Fruit fly (Drosophila melanogaster) whole organism, embryonic: Measurements from ENCODE around the gene CG10019.
A peak's percentile ranks its signal among the peaks of the same experiment; 100 is the strongest.

Source experiments
- Bdp1 ChIP-seq: fragments of 200-800 bp; sonication (Bioruptor generic); optimal IDR thresholded peaks from 3 replicates; lab custom pipeline; 2016; ENCODE audit warnings: missing biosample characterization, missing genetic modification characterization
- CG10366 ChIP-seq: fragments of 200-800 bp; sonication (Bioruptor generic); IDR thresholded peaks from 2 replicates; pipeline ENCODE4 v1.3.6; 2022; ENCODE audit warnings: missing biosample characterization, missing genetic modification characterization
- CG11093 ChIP-seq: fragments of 200-800 bp; sonication (Bioruptor generic); IDR thresholded peaks from 3 replicates; pipeline ENCODE4 v1.3.6; 2022; ENCODE audit warnings: missing biosample characterization, missing genetic modification characterization
- CG11696 ChIP-seq: fragments of 200-800 bp; sonication (Bioruptor generic); IDR thresholded peaks from 2 replicates; pipeline ENCODE4 v1.3.6; 2022; ENCODE audit warnings: missing biosample characterization, missing genetic modification characterization
- CG12236 ChIP-seq: fragments of 200-800 bp; sonication (Bioruptor generic); optimal IDR thresholded peaks from 2 replicates; lab custom pipeline; 2016; ENCODE audit warnings: missing biosample characterization, missing genetic modification characterization
- CG12299 ChIP-seq: fragments of 200-800 bp; sonication (Bioruptor generic); optimal IDR thresholded peaks from 2 replicates; lab custom pipeline; 2018; ENCODE audit warnings: missing biosample characterization, mild to moderate bottlenecking, missing genetic modification characterization
- CG13287 ChIP-seq: fragments of 200-800 bp; sonication (Bioruptor generic); IDR thresholded peaks from 2 replicates; pipeline ENCODE4 v1.3.6; 2022; ENCODE audit warnings: missing biosample characterization, missing genetic modification characterization; ENCODE audit not compliant: partially characterized antibody
- CG18262 ChIP-seq: fragments of 200-800 bp; optimal IDR thresholded peaks from 3 replicates; lab custom pipeline; 2019; ENCODE audit warnings: missing biosample characterization, mild to moderate bottlenecking, missing genetic modification characterization, moderate library complexity
- CG18619 ChIP-seq: fragments of 200-800 bp; sonication (Bioruptor generic); optimal IDR thresholded peaks from 3 replicates; lab custom pipeline; 2017; ENCODE audit warnings: missing biosample characterization, mild to moderate bottlenecking, missing genetic modification characterization
- CG2875 ChIP-seq: fragments of 200-800 bp; sonication (Bioruptor generic); optimal IDR thresholded peaks from 2 replicates; lab custom pipeline; 2017; ENCODE audit warnings: missing biosample characterization, mild to moderate bottlenecking, missing genetic modification characterization, missing genetic modification reagents
- CG31224 ChIP-seq: fragments of 200-800 bp; sonication (Bioruptor generic); IDR thresholded peaks from 2 replicates; pipeline ENCODE4 v1.3.6; 2022; ENCODE audit warnings: missing biosample characterization, missing genetic modification characterization
- CG31365 ChIP-seq: fragments of 200-800 bp; sonication (Bioruptor generic); optimal IDR thresholded peaks from 2 replicates; lab custom pipeline; 2018; ENCODE audit warnings: missing biosample characterization, mild to moderate bottlenecking, missing genetic modification characterization
- CG3281 ChIP-seq: fragments of 200-800 bp; sonication (Bioruptor generic); optimal IDR thresholded peaks from 3 replicates; lab custom pipeline; 2017; ENCODE audit warnings: missing biosample characterization, mild to moderate bottlenecking, missing genetic modification characterization
- CG4282 ChIP-seq: fragments of 200-800 bp; sonication (Bioruptor generic); optimal IDR thresholded peaks from 2 replicates; lab custom pipeline; 2016; ENCODE audit warnings: missing biosample characterization, missing genetic modification characterization
- CG4328 ChIP-seq: fragments of 200-800 bp; sonication (Bioruptor generic); optimal IDR thresholded peaks from 3 replicates; lab custom pipeline; 2017; ENCODE audit warnings: missing biosample characterization, missing genetic modification reagents, missing genetic modification characterization
- CG43689 ChIP-seq: fragments of 200-800 bp; sonication (Bioruptor generic); IDR thresholded peaks from 2 replicates; pipeline ENCODE4 v1.3.6; 2022; ENCODE audit warnings: missing biosample characterization, missing genetic modification characterization
- CG4404 ChIP-seq: fragments of 200-800 bp; sonication (Bioruptor generic); IDR thresholded peaks from 2 replicates; pipeline ENCODE4 v1.3.6; 2022; ENCODE audit warnings: missing biosample characterization, missing genetic modification characterization
- CG5245 ChIP-seq: fragments of 200-800 bp; sonication (Bioruptor generic); optimal IDR thresholded peaks from 3 replicates; lab custom pipeline; 2016; ENCODE audit warnings: missing biosample characterization, missing genetic modification characterization
- CG7271 ChIP-seq: fragments of 200-800 bp; sonication (Bioruptor generic); optimal IDR thresholded peaks from 2 replicates; lab custom pipeline; 2018; ENCODE audit warnings: missing biosample characterization, mild to moderate bottlenecking, missing genetic modification characterization, moderate library complexity
- CG7357 ChIP-seq: fragments of 200-800 bp; sonication (Bioruptor generic); IDR thresholded peaks from 3 replicates; pipeline ENCODE4 v1.3.6; 2022; ENCODE audit warnings: missing biosample characterization, missing genetic modification characterization
- H2.0 ChIP-seq: fragments of 200-800 bp; sonication (Bioruptor generic); IDR thresholded peaks from 2 replicates; pipeline ENCODE4 v1.3.6; 2022; ENCODE audit warnings: missing biosample characterization, missing genetic modification characterization
- NFAT ChIP-seq: fragments of 200-800 bp; sonication (Bioruptor generic); IDR thresholded peaks from 2 replicates; pipeline ENCODE4 v1.3.6; 2022; ENCODE audit warnings: missing biosample characterization, missing genetic modification characterization
- Sox100B ChIP-seq: fragments of 200-800 bp; sonication (Bioruptor generic); optimal IDR thresholded peaks from 3 replicates; lab custom pipeline; 2018; ENCODE audit warnings: missing biosample characterization, mild to moderate bottlenecking, missing genetic modification characterization
- ab ChIP-seq: fragments of 200-800 bp; sonication (Bioruptor generic); optimal IDR thresholded peaks from 2 replicates; lab custom pipeline; 2016; ENCODE audit warnings: missing biosample characterization, missing genetic modification characterization
- crp ChIP-seq, 2 experiments: fragments of 200-800 bp; sonication (Bioruptor generic); optimal IDR thresholded peaks; 2 replicates in 1 of 2; 3 replicates in 1 of 2; lab custom pipeline; 2017; ENCODE audit warnings: missing biosample characterization in 2 of 2, missing genetic modification characterization in 2 of 2, mild to moderate bottlenecking in 1 of 2, moderate library complexity in 1 of 2
- danr ChIP-seq: fragments of 200-800 bp; sonication (Bioruptor generic); IDR thresholded peaks from 2 replicates; pipeline ENCODE4 v1.3.6; 2022; ENCODE audit warnings: missing biosample characterization, missing genetic modification characterization
- dati ChIP-seq: fragments of 200-800 bp; sonication (Bioruptor generic); IDR thresholded peaks from 2 replicates; pipeline ENCODE4 v1.3.6; 2022; ENCODE audit warnings: missing biosample characterization, missing genetic modification characterization
- esg ChIP-seq: fragments of 200-800 bp; sonication (Bioruptor generic); conservative IDR thresholded peaks from 2 replicates; pipeline ENCODE4 v1.3.6; 2022; ENCODE audit warnings: missing biosample characterization, missing genetic modification characterization
- eve ChIP-seq, 2 experiments: fragments of >200 bp; optimal IDR thresholded peaks; 2 replicates each; lab custom pipeline; 2017; ENCODE audit warnings: missing biosample characterization in 2 of 2, missing genetic modification characterization in 2 of 2
- insv ChIP-seq, 2 experiments: fragments of 200-800 bp; sonication (Bioruptor generic); optimal IDR thresholded peaks; 3 replicates each; lab custom pipeline; 2016 to 2018; ENCODE audit warnings: missing biosample characterization in 2 of 2, missing genetic modification characterization in 2 of 2
- inv ChIP-seq: fragments of 200-800 bp; sonication (Bioruptor generic); IDR thresholded peaks from 2 replicates; pipeline ENCODE4 v1.3.6; 2022; ENCODE audit warnings: missing biosample characterization, missing genetic modification characterization; ENCODE audit not compliant: partially characterized antibody
- klu ChIP-seq: fragments of 200-800 bp; sonication (Bioruptor generic); IDR thresholded peaks from 2 replicates; pipeline ENCODE4 v1.3.6; 2022; ENCODE audit warnings: missing biosample characterization, missing genetic modification characterization
- lbe ChIP-seq: fragments of 200-800 bp; sonication (Bioruptor generic); optimal IDR thresholded peaks from 2 replicates; lab custom pipeline; 2016; ENCODE audit warnings: missing biosample characterization, mild to moderate bottlenecking, missing genetic modification characterization
- nerfin-2 ChIP-seq: fragments of 200-800 bp; sonication (Bioruptor generic); IDR thresholded peaks from 2 replicates; pipeline ENCODE4 v1.3.6; 2022; ENCODE audit warnings: missing biosample characterization, missing genetic modification characterization; ENCODE audit not compliant: partially characterized antibody
- onecut ChIP-seq: fragments of 200-800 bp; sonication (Bioruptor generic); IDR thresholded peaks from 2 replicates; pipeline ENCODE4 v1.3.6; 2022; ENCODE audit warnings: missing biosample characterization, missing genetic modification characterization
- p53 ChIP-seq: fragments of 200-800 bp; sonication (Bioruptor generic); optimal IDR thresholded peaks from 2 replicates; lab custom pipeline; 2016; ENCODE audit warnings: missing biosample characterization, missing genetic modification characterization
- pan ChIP-seq, 4 experiments: fragments of >200 bp in 3 of 4; fragments of 200-800 bp in 1 of 4; sonication (Bioruptor generic) in 1 of 4; optimal IDR thresholded peaks in 3 of 4; IDR thresholded peaks in 1 of 4; 2 replicates each; pipeline versions ENCODE4 v1.3.6 to Lab custom; 2017 to 2022; ENCODE audit warnings: missing biosample characterization in 2 of 4, missing genetic modification characterization in 2 of 4, mixed read lengths in 1 of 4
- pb ChIP-seq: fragments of 200-800 bp; sonication (Bioruptor generic); optimal IDR thresholded peaks from 3 replicates; lab custom pipeline; 2016; ENCODE audit warnings: missing biosample characterization, missing genetic modification characterization
- peb ChIP-seq: fragments of 200-800 bp; sonication (Bioruptor generic); IDR thresholded peaks from 2 replicates; pipeline ENCODE4 v1.3.6; 2022; ENCODE audit warnings: missing biosample characterization, missing genetic modification characterization
- rib ChIP-seq: fragments of 200-800 bp; sonication (Bioruptor generic); IDR thresholded peaks from 2 replicates; pipeline ENCODE4 v1.3.6; 2022; ENCODE audit warnings: missing biosample characterization, missing genetic modification characterization
- row ChIP-seq: fragments of 200-800 bp; sonication (Bioruptor generic); IDR thresholded peaks from 3 replicates; pipeline ENCODE4 v1.3.6; 2022; ENCODE audit warnings: missing biosample characterization, missing genetic modification characterization
- sd ChIP-seq: fragments of 200-800 bp; sonication (Bioruptor generic); optimal IDR thresholded peaks from 3 replicates; lab custom pipeline; 2018; ENCODE audit warnings: missing biosample characterization, mild to moderate bottlenecking, missing genetic modification characterization, moderate library complexity
- sens ChIP-seq: fragments of 200-800 bp; sonication (Bioruptor generic); peaks from one replicate; lab custom pipeline; 2016; ENCODE audit warnings: missing biosample characterization, missing genetic modification characterization
- sens-2 ChIP-seq: fragments of 200-800 bp; sonication (Bioruptor generic); IDR thresholded peaks from 2 replicates; pipeline ENCODE4 v1.3.6; 2022; ENCODE audit warnings: missing biosample characterization, missing genetic modification characterization
- unpg ChIP-seq: fragments of 200-800 bp; sonication (Bioruptor generic); optimal IDR thresholded peaks from 3 replicates; lab custom pipeline; 2018; ENCODE audit warnings: missing biosample characterization, mild to moderate bottlenecking, missing genetic modification characterization, moderate library complexity
- vnd ChIP-seq: fragments of 200-800 bp; sonication (Bioruptor generic); IDR thresholded peaks from 3 replicates; pipeline ENCODE4 v1.3.6; 2022; ENCODE audit warnings: missing biosample characterization, missing genetic modification characterization; ENCODE audit not compliant: partially characterized antibody
- wek ChIP-seq: fragments of 200-800 bp; sonication (Bioruptor generic); optimal IDR thresholded peaks from 3 replicates; lab custom pipeline; 2018; ENCODE audit warnings: missing biosample characterization, mild to moderate bottlenecking, missing genetic modification characterization, moderate library complexity
- z ChIP-seq: fragments of 200-800 bp; sonication (Bioruptor generic); IDR thresholded peaks from 3 replicates; pipeline ENCODE4 v1.3.6; 2022; ENCODE audit warnings: missing biosample characterization, missing genetic modification characterization
- zfh2 ChIP-seq: fragments of 200-800 bp; sonication (Bioruptor generic); optimal IDR thresholded peaks from 2 replicates; lab custom pipeline; 2016; ENCODE audit warnings: missing biosample characterization, missing genetic modification characterization

The CG10019 gene

dm6 chr2L:3789290-3790067 is 59.2 kb downstream of the CG10019 start (continued):
- TF ChIP-seq unpg (GFP tag; lab: Kevin White, UChicago) (peak; percentile 85), nerfin-2 (GFP tag; lab: Robert Waterston, UW) (no peak), CG13287 (GFP tag; lab: Robert Waterston, UW) (no peak), sd (tag; lab: Kevin White, UChicago) (peak; percentile 84), row (GFP tag; lab: Robert Waterston, UW) (peak; percentile 84), inv (GFP tag; lab: Robert Waterston, UW) (no peak), CG3281 (no peak), insv (GFP tag; optimal IDR thresholded peaks at IDR 0.05; lab: Kevin White, UChicago) (no peak), CG10366 (GFP tag; lab: Robert Waterston, UW) (peak; percentile 71), CG12299 (tag; lab: Kevin White, UChicago) (peak; percentile 40), pb (GFP tag; lab: Kevin White, UChicago) (no peak), pan (optimal IDR thresholded peaks at IDR 0.05; lab: Kevin White, UChicago) (no peak), pan (GFP tag; optimal IDR thresholded peaks at IDR 0.05 in 1 of 2, IDR thresholded peaks at IDR 0.05 in 1 of 2) (peak in 1 of 2 experiments; percentile 81), esg (GFP tag; lab: Robert Waterston, UW) (peak; percentile 83), z (no peak; the same call in 2 of the 3 replicates), zfh2 (GFP tag; lab: Kevin White, UChicago) (no peak), wek (no peak), crp (GFP tag; optimal IDR thresholded peaks at IDR 0.05; lab: Kevin White, UChicago) (peak in 1 of 2 experiments; percentile 11), CG18262 (tag; lab: Kevin White, UChicago) (peak; percentile 94), CG2875 (GFP tag; lab: Kevin White, UChicago) (peak; percentile 88), CG31365 (tag; lab: Kevin White, UChicago) (no peak), CG12236 (GFP tag; lab: Kevin White, UChicago) (no peak), peb (GFP tag; lab: Robert Waterston, UW) (peak; percentile 75), ab (GFP tag; lab: Kevin White, UChicago) (no peak), CG31224 (GFP tag; lab: Robert Waterston, UW) (peak; percentile 54; the same call in 1 of the 2 replicates), NFAT (GFP tag; lab: Robert Waterston, UW) (no peak), Bdp1 (GFP tag; lab: Kevin White, UChicago) (no peak), CG11696 (0 out of 2 replicates have a peak, but pooled peaks have one; percentile 50), Sox100B (GFP tag; lab: Kevin White, UChicago) (peak; percentile 80), CG7271 (tag; lab: Kevin White, UChicago) (peak; percentile 32), CG18619 (GFP tag; lab: Kevin White, UChicago) (peak; percentile 21), CG43689 (GFP tag; lab: Robert Waterston, UW) (peak; percentile 34; the same call in 1 of the 2 replicates), danr (GFP tag; lab: Robert Waterston, UW) (0 out of 2 replicates have a peak, but pooled peaks have one; percentile 15), CG7357 (GFP tag; lab: Robert Waterston, UW) (peak; percentile 73; the same call in 1 of the 3 replicates), onecut (GFP tag; lab: Robert Waterston, UW) (peak; percentile 73), sens-2 (GFP tag; lab: Robert Waterston, UW) (peak; percentile 52), klu (GFP tag; lab: Robert Waterston, UW) (peak; percentile 69), lbe (GFP tag; lab: Kevin White, UChicago) (no peak), sens (GFP tag; lab: Kevin White, UChicago) (peak; percentile 64), vnd (GFP tag; lab: Robert Waterston, UW) (no peak), rib (GFP tag; lab: Robert Waterston, UW) (no peak), H2.0 (peak; percentile 76), CG4404 (GFP tag; lab: Robert Waterston, UW) (peak; percentile 38; the same call in 1 of the 2 replicates), p53 (no peak), CG11093 (GFP tag; lab: Robert Waterston, UW) (peak; percentile 76), CG5245 (GFP tag; lab: Kevin White, UChicago) (peak; percentile 68), eve (GFP tag; optimal IDR thresholded peaks at IDR 0.05; lab: Kevin White, UChicago) (peak in 1 of 2 experiments; percentile 17), CG4282 (GFP tag; lab: Kevin White, UChicago) (no peak), dati (GFP tag; lab: Robert Waterston, UW) (peak; percentile 38; the same call in 1 of the 2 replicates), CG4328 (GFP tag; lab: Kevin White, UChicago) (peak; percentile 44)
